Worm (Caenorhabditis elegans): ENCODE measurements around the gene F55A11.11.

ce11 chrV:11801076-11801849, 18.3 kb downstream of the F55A11.11 start:
- no peak for TF ChIP-seq zag-1 (tag; optimal IDR thresholded peaks at IDR 0.05)
- TF ChIP-seq egl-27 (tag; optimal IDR thresholded peaks at IDR 0.05) = no peak
- TF ChIP-seq ama-1 (optimal IDR thresholded peaks at IDR 0.05) = no peak
- no peak for TF ChIP-seq nfya-1 (tag; optimal IDR thresholded peaks at IDR 0.05; ENCODE audit: insufficient read depth)
- TF ChIP-seq egl-5 (tag; optimal IDR thresholded peaks at IDR 0.05) = no peak
- TF ChIP-seq nhr-77 (tag; optimal IDR thresholded peaks at IDR 0.05) = no peak
- no peak for TF ChIP-seq jun-1 (tag; optimal IDR thresholded peaks at IDR 0.05)
- TF ChIP-seq nhr-76 (tag; optimal IDR thresholded peaks at IDR 0.05) = peak; percentile 62
- no peak for TF ChIP-seq sea-2 (GFP tag; optimal IDR thresholded peaks at IDR 0.05)
- TF ChIP-seq ceh-16 (tag; optimal IDR thresholded peaks at IDR 0.05) = no peak
- TF ChIP-seq unc-39 (tag; optimal IDR thresholded peaks at IDR 0.05) = no peak
- TF ChIP-seq ztf-4 (tag; optimal IDR thresholded peaks at IDR 0.05) = no peak

All from whole organism, L3 larva.